Worm (Caenorhabditis elegans): ENCODE data around the gene F20G2.1.

DNA sequence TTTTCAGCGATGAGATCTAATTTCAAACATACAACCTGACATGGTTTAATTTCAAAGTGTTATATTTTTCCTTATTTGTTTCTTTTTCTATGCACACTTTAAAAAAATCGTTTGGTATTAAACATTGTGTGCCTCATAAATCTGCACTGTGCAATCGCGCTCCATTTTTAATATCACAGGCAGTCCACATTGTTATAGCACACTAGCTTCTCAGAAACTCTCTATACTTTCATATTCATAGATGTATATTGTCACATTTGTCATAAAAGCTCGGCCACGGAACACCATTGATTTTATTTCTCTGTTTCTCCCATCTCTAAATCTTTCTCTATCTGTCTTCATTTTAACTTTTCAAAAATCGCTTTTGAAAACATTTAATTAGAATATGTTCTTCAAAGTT is 4.0 kb upstream of the F20G2.1 start:
- no peak for TF ChIP-seq unc-86 (tag; optimal IDR thresholded peaks at IDR 0.05)
- no peak for TF ChIP-seq elt-4 (tag; optimal IDR thresholded peaks at IDR 0.05)
- no peak for TF ChIP-seq ceh-24 (tag; optimal IDR thresholded peaks at IDR 0.05)
- TF ChIP-seq ama-1 (optimal IDR thresholded peaks at IDR 0.05) = no peak
